Worm (Caenorhabditis elegans): ENCODE results near the gene lron-2.

lron-2 gene

ce11 chrV:9246260-9246659 lies 41.1 kb downstream of the lron-2 start, which contains the start of gene aat-2:
TSS of gene aat-2 (minus strand) at chrV:9246360.
- TF ChIP-seq ama-1 (optimal IDR thresholded peaks at IDR 0.05) (no peak), nhr-84 (tag; optimal IDR thresholded peaks at IDR 0.05) (no peak), snu-23 (GFP tag; optimal IDR thresholded peaks at IDR 0.05) (no peak), C34B4.2 (tag; optimal IDR thresholded peaks at IDR 0.05) (no peak), xbp-1 (tag; optimal IDR thresholded peaks at IDR 0.05) (no peak), jun-1 (tag; optimal IDR thresholded peaks at IDR 0.05) (no peak), nhr-237 (tag; optimal IDR thresholded peaks at IDR 0.05) (no peak), unc-30 (tag; optimal IDR thresholded peaks at IDR 0.05) (no peak), rnt-1 (tag; optimal IDR thresholded peaks at IDR 0.05) (no peak), lin-14 (GFP tag; optimal IDR thresholded peaks at IDR 0.05) (no peak), ceh-8 (GFP tag; optimal IDR thresholded peaks at IDR 0.05) (no peak), egl-13 (tag; optimal IDR thresholded peaks at IDR 0.05) (no peak), nhr-28 (tag; optimal IDR thresholded peaks at IDR 0.05) (no peak), unc-62 (GFP tag; optimal IDR thresholded peaks at IDR 0.05) (no peak), mep-1 (tag; optimal IDR thresholded peaks at IDR 0.05) (no peak), mdl-1 (tag; optimal IDR thresholded peaks at IDR 0.05) (no peak)

ce11 chrV:9243171-9243996 lies 44.0 kb downstream of the lron-2 start, which contains the start of gene glo-4:
TSS of gene glo-4 (minus strand) at chrV:9243221.
- TF ChIP-seq snpc-4 (tag; optimal IDR thresholded peaks at IDR 0.05) (peak; percentile 69), pag-3 (tag; optimal IDR thresholded peaks at IDR 0.05; ENCODE audit: borderline replicate concordance, insufficient read depth) (peak; percentile 13), lin-35 (GFP tag; optimal IDR thresholded peaks at IDR 0.05) (peak; percentile 85 to 89), irx-1 (tag; optimal IDR thresholded peaks at IDR 0.05) (peak; percentile 73), lin-13 (GFP tag; optimal IDR thresholded peaks at IDR 0.05) (peak; percentile 49), nhr-11 (tag; optimal IDR thresholded peaks at IDR 0.05) (no peak), elt-3 (tag; optimal IDR thresholded peaks at IDR 0.05) (peak in 2 of 6 experiments; percentile 40 to 70), nhr-20 (tag; optimal IDR thresholded peaks at IDR 0.05) (peak; percentile 90), blmp-1 (tag; optimal IDR thresholded peaks at IDR 0.05) (peak; percentile 88), C04F5.9 (tag; optimal IDR thresholded peaks at IDR 0.05) (peak; percentile 26), jun-1 (tag; optimal IDR thresholded peaks at IDR 0.05) (peak; percentile 9), nhr-71 (tag; optimal IDR thresholded peaks at IDR 0.05) (peak; percentile 92), nhr-19 (GFP tag; conservative IDR thresholded peaks at IDR 0.05) (peak; percentile 77), egl-13 (tag; optimal IDR thresholded peaks at IDR 0.05) (peak; percentile 52), nhr-84 (tag; optimal IDR thresholded peaks at IDR 0.05) (no peak), lir-3 (tag; optimal IDR thresholded peaks at IDR 0.05; ENCODE audit: poor library complexity) (peak; percentile 28), aly-2 (tag; optimal IDR thresholded peaks at IDR 0.05) (peak; percentile 58), nhr-85 (tag) (peak; percentile 91), lin-39 (tag; optimal IDR thresholded peaks at IDR 0.05) (peak; percentile 34), fos-1 (tag; optimal IDR thresholded peaks at IDR 0.05) (peak; percentile 58), dpl-1 (GFP tag; optimal IDR thresholded peaks at IDR 0.05) (peak; percentile 74 to 87 (median 83)), grh-1 (GFP tag; IDR thresholded peaks at IDR 0.05) (peak; percentile 57; the same call in 1 of the 2 replicates), zip-4 (GFP tag; optimal IDR thresholded peaks at IDR 0.05) (peak; percentile 25), hlh-17 (GFP tag; optimal IDR thresholded peaks at IDR 0.05; ENCODE audit: borderline replicate concordance) (no peak), snu-23 (GFP tag; optimal IDR thresholded peaks at IDR 0.05) (peak; percentile 92), zag-1 (tag; optimal IDR thresholded peaks at IDR 0.05) (peak; percentile 35), hpl-2 (GFP tag; optimal IDR thresholded peaks at IDR 0.05) (no peak), C34B4.2 (tag; optimal IDR thresholded peaks at IDR 0.05) (no peak), dsc-1 (tag; optimal IDR thresholded peaks at IDR 0.05) (peak; percentile 67), ceh-90 (tag; optimal IDR thresholded peaks at IDR 0.05) (peak; percentile 4), mef-2 (tag; optimal IDR thresholded peaks at IDR 0.05) (peak; percentile 42), unc-86 (tag; optimal IDR thresholded peaks at IDR 0.05) (peak; percentile 83), tbx-2 (tag; optimal IDR thresholded peaks at IDR 0.05) (peak; percentile 90), ztf-11 (tag; optimal IDR thresholded peaks at IDR 0.05) (peak in 1 of 2 experiments; percentile 38), fkh-8 (tag; optimal IDR thresholded peaks at IDR 0.05) (peak; percentile 73), ceh-8 (GFP tag; optimal IDR thresholded peaks at IDR 0.05) (peak; percentile 66), skn-1 (tag; optimal IDR thresholded peaks at IDR 0.05) (peak; percentile 52), nhr-77 (tag; optimal IDR thresholded peaks at IDR 0.05) (peak; percentile 75), rnt-1 (tag; optimal IDR thresholded peaks at IDR 0.05) (peak; percentile 78), fkh-4 (tag; optimal IDR thresholded peaks at IDR 0.05; ENCODE audit: borderline replicate concordance) (no peak)
